Fruit fly (Drosophila melanogaster): ENCODE measurements around the gene Myc.

Myc gene

dm6 chrX:3360437-3361075 is 12.4 kb upstream of the Myc start (continued):
- TF ChIP-seq stc (GFP tag; IDR thresholded peaks at IDR 0.05) (no peak), Lim3 (GFP tag; IDR thresholded peaks at IDR 0.05) (no peak), CG12155 (GFP tag; optimal IDR thresholded peaks at IDR 0.05) (peak; percentile 67), Hand (GFP tag; optimal IDR thresholded peaks at IDR 0.05) (peak; percentile 34), CG4707 (GFP tag; optimal IDR thresholded peaks at IDR 0.05) (no peak), CG15073 (GFP tag; optimal IDR thresholded peaks at IDR 0.05) (no peak), CG7786 (GFP tag; optimal IDR thresholded peaks at IDR 0.05) (peak; percentile 78), corto (GFP tag; optimal IDR thresholded peaks at IDR 0.05) (no peak), Fer2 (tag; optimal IDR thresholded peaks at IDR 0.05) (peak; percentile 47), pros (GFP tag; optimal IDR thresholded peaks at IDR 0.05) (no peak), CG10321 (GFP tag; IDR thresholded peaks at IDR 0.05) (no peak), Xrp1 (GFP tag; IDR thresholded peaks at IDR 0.05) (peak; percentile 31; the same call in 1 of the 2 replicates), Optix (GFP tag; IDR thresholded peaks at IDR 0.05) (no peak), pzg (GFP tag; optimal IDR thresholded peaks at IDR 0.05) (no peak), sisA (GFP tag; IDR thresholded peaks at IDR 0.05) (peak; percentile 52; the same call in 1 of the 2 replicates), CG9932 (GFP tag; IDR thresholded peaks at IDR 0.05) (peak; percentile 76), H2.0 (GFP tag; IDR thresholded peaks at IDR 0.05) (no peak), ac (GFP tag; optimal IDR thresholded peaks at IDR 0.05) (no peak), ro (GFP tag; IDR thresholded peaks at IDR 0.05) (no peak), CG5953 (GFP tag; IDR thresholded peaks at IDR 0.05) (no peak), CG2199 (GFP tag; IDR thresholded peaks at IDR 0.05) (no peak), CG13287 (GFP tag; IDR thresholded peaks at IDR 0.05; ENCODE audit: partially characterized antibody) (no peak), CG6254 (GFP tag; optimal IDR thresholded peaks at IDR 0.05) (no peak), Dfd (GFP tag; optimal IDR thresholded peaks at IDR 0.05) (no peak), CG6791 (GFP tag; IDR thresholded peaks at IDR 0.05; ENCODE audit: partially characterized antibody) (no peak), cas (GFP tag; IDR thresholded peaks at IDR 0.05) (no peak), Dbx (GFP tag; IDR thresholded peaks at IDR 0.05) (peak; percentile 61; the same call in 1 of the 3 replicates), slp2 (GFP tag; optimal IDR thresholded peaks at IDR 0.05) (peak; percentile 24), sens (GFP tag) (peak; percentile 89), esg (GFP tag; conservative IDR thresholded peaks at IDR 0.05) (0 out of 2 replicates have a peak, but pooled peaks have one; percentile 13), CG3281 (GFP tag; optimal IDR thresholded peaks at IDR 0.05) (peak; percentile 82), ems (GFP tag; optimal IDR thresholded peaks at IDR 0.05) (peak; percentile 23), odd (GFP tag; optimal IDR thresholded peaks at IDR 0.05) (peak; percentile 51), CG10543 (GFP tag; optimal IDR thresholded peaks at IDR 0.05) (peak; percentile 41), CG7839 (tag; optimal IDR thresholded peaks at IDR 0.05) (peak; percentile 76), CG3838 (GFP tag; optimal IDR thresholded peaks at IDR 0.05) (no peak), chn (GFP tag; optimal IDR thresholded peaks at IDR 0.05) (peak; percentile 47), HLH54F (GFP tag; optimal IDR thresholded peaks at IDR 0.05) (peak; percentile 72), CG30403 (GFP tag; optimal IDR thresholded peaks at IDR 0.05) (peak; percentile 77), CrebB (tag; optimal IDR thresholded peaks at IDR 0.05) (no peak), Ets97D (GFP tag; optimal IDR thresholded peaks at IDR 0.05) (no peak), grau (tag; optimal IDR thresholded peaks at IDR 0.05) (peak; percentile 84), Rx (GFP tag; IDR thresholded peaks at IDR 0.05) (no peak), eve (GFP tag; optimal IDR thresholded peaks at IDR 0.05) (peak in 1 of 2 experiments; percentile 50), CG4854 (GFP tag; optimal IDR thresholded peaks at IDR 0.05) (peak; percentile 45), oc (tag; optimal IDR thresholded peaks at IDR 0.05) (no peak), sug (tag; optimal IDR thresholded peaks at IDR 0.05) (peak; percentile 55), CG8359 (GFP tag; optimal IDR thresholded peaks at IDR 0.05; ENCODE audit: borderline replicate concordance) (peak; percentile 45), abd-A (tag; optimal IDR thresholded peaks at IDR 0.05) (no peak), CG12391 (tag; optimal IDR thresholded peaks at IDR 0.05) (peak; percentile 69), ara (GFP tag; IDR thresholded peaks at IDR 0.05) (no peak)
